Fruit fly (Drosophila melanogaster) whole organism, pupa: ENCODE data around the gene CG6688.

Experiments
- CG10348 ChIP-seq: fragments of 200-800 bp; sonication (Bioruptor generic); IDR thresholded peaks from 2 replicates; pipeline ENCODE4 v1.3.6; 2022; ENCODE audit warnings: missing biosample characterization, missing genetic modification characterization
- CG12605 ChIP-seq: fragments of 200-800 bp; sonication (Bioruptor generic); IDR thresholded peaks from 2 replicates; pipeline ENCODE4 v1.3.6; 2022; ENCODE audit warnings: missing biosample characterization, missing genetic modification characterization
- CG13204 ChIP-seq: fragments of 200-800 bp; sonication (Bioruptor generic); optimal IDR thresholded peaks from 2 replicates; lab custom pipeline; 2018; ENCODE audit warnings: missing biosample characterization, mild to moderate bottlenecking, missing genetic modification characterization, moderate library complexity
- CG14655 ChIP-seq: fragments of 200-800 bp; sonication (Bioruptor generic); optimal IDR thresholded peaks from 3 replicates; lab custom pipeline; 2017; ENCODE audit warnings: mild to moderate bottlenecking, missing biosample characterization, missing genetic modification reagents, missing genetic modification characterization
- CG15710 ChIP-seq: fragments of 200-800 bp; sonication (Bioruptor generic); optimal IDR thresholded peaks from 2 replicates; lab custom pipeline; 2018; ENCODE audit warnings: missing biosample characterization, mild to moderate bottlenecking, missing genetic modification characterization, moderate library complexity
- CG17806 ChIP-seq: fragments of 200-800 bp; sonication (Bioruptor generic); optimal IDR thresholded peaks from 2 replicates; lab custom pipeline; 2018; ENCODE audit warnings: missing biosample characterization, mild to moderate bottlenecking, missing genetic modification characterization, moderate library complexity
- CG32121 ChIP-seq: fragments of 200-800 bp; sonication (Bioruptor generic); IDR thresholded peaks from 2 replicates; pipeline ENCODE4 v1.3.6; 2022; ENCODE audit warnings: missing biosample characterization, missing genetic modification characterization
- CG34367 ChIP-seq: fragments of 200-800 bp; sonication (Bioruptor generic); optimal IDR thresholded peaks from 2 replicates; lab custom pipeline; 2018; ENCODE audit warnings: missing biosample characterization, mild to moderate bottlenecking, missing genetic modification characterization
- CG4496 ChIP-seq: fragments of 200-800 bp; sonication (Bioruptor generic); IDR thresholded peaks from 3 replicates; pipeline ENCODE4 v1.3.6; 2022; ENCODE audit warnings: missing biosample characterization, missing genetic modification characterization
- CG8159 ChIP-seq: fragments of 200-800 bp; sonication (Bioruptor generic); optimal IDR thresholded peaks from 3 replicates; lab custom pipeline; 2018; ENCODE audit warnings: missing biosample characterization, mild to moderate bottlenecking, missing genetic modification characterization, moderate library complexity
- CG8301 ChIP-seq: fragments of 200-800 bp; sonication (Bioruptor generic); optimal IDR thresholded peaks from 2 replicates; lab custom pipeline; 2018; ENCODE audit warnings: missing biosample characterization, mild to moderate bottlenecking, missing genetic modification characterization
- CG9948 ChIP-seq: fragments of 200-800 bp; sonication (Bioruptor generic); optimal IDR thresholded peaks from 2 replicates; lab custom pipeline; 2018; ENCODE audit warnings: missing biosample characterization, mild to moderate bottlenecking, missing genetic modification characterization, moderate library complexity
- D1 ChIP-seq: fragments of 200-800 bp; sonication (Bioruptor generic); optimal IDR thresholded peaks from 2 replicates; lab custom pipeline; 2018; ENCODE audit warnings: missing biosample characterization, mild to moderate bottlenecking, missing genetic modification characterization, moderate library complexity
- EcR ChIP-seq: fragments of 200-800 bp; sonication (Bioruptor generic); optimal IDR thresholded peaks from 3 replicates; lab custom pipeline; 2019; ENCODE audit warnings: missing biosample characterization, missing genetic modification characterization, mild to moderate bottlenecking, moderate library complexity, missing genetic modification reagents
- Ets98B ChIP-seq: fragments of 200-800 bp; sonication (Bioruptor generic); IDR thresholded peaks from 2 replicates; pipeline ENCODE4 v1.3.6; 2022; ENCODE audit warnings: missing biosample characterization, missing genetic modification characterization
- Pif1A ChIP-seq: fragments of 200-800 bp; sonication (Bioruptor generic); optimal IDR thresholded peaks from 3 replicates; lab custom pipeline; 2016; ENCODE audit warnings: missing biosample characterization, missing genetic modification characterization
- Pif1B ChIP-seq: fragments of 200-800 bp; sonication (Bioruptor generic); optimal IDR thresholded peaks from 3 replicates; lab custom pipeline; 2016; ENCODE audit warnings: missing biosample characterization, missing genetic modification characterization
- Snoo ChIP-seq: fragments of 200-800 bp; sonication (Bioruptor generic); optimal IDR thresholded peaks from 3 replicates; lab custom pipeline; 2017; ENCODE audit warnings: missing biosample characterization, mild to moderate bottlenecking, missing genetic modification characterization, inconsistent platforms
- fd96Ca ChIP-seq: fragments of 200-800 bp; sonication (Bioruptor generic); IDR thresholded peaks from 3 replicates; pipeline ENCODE4 v1.3.6; 2022; ENCODE audit warnings: missing biosample characterization, missing genetic modification characterization
- gl ChIP-seq: fragments of 200-800 bp; sonication (Bioruptor generic); optimal IDR thresholded peaks from 2 replicates; lab custom pipeline; 2018; ENCODE audit warnings: missing biosample characterization, mild to moderate bottlenecking, missing genetic modification characterization
- rn ChIP-seq: fragments of 200-800 bp; sonication (Bioruptor generic); IDR thresholded peaks from 2 replicates; pipeline ENCODE4 v1.3.6; 2022; ENCODE audit warnings: missing biosample characterization, missing genetic modification characterization

CG6688 gene

dm6 chr3R:23038062-23038461 is 25.9 kb downstream of the CG6688 start:
- TF ChIP-seq CG12605 (GFP tag; lab: Robert Waterston, UW) = no peak
- TF ChIP-seq rn (GFP tag; lab: Robert Waterston, UW) = no peak
- TF ChIP-seq CG8159 = no peak
- no peak for TF ChIP-seq Pif1A (GFP tag; lab: Kevin White, UChicago)
- TF ChIP-seq CG34367 (tag; lab: Kevin White, UChicago) = no peak
- no peak for TF ChIP-seq Ets98B (GFP tag; lab: Robert Waterston, UW)
- TF ChIP-seq EcR (GFP tag; lab: Kevin White, UChicago) = no peak
- TF ChIP-seq CG4496 (GFP tag; lab: Robert Waterston, UW) = no peak
- TF ChIP-seq CG8301 = no peak
- TF ChIP-seq CG13204 (GFP tag; lab: Kevin White, UChicago) = no peak
- no peak for TF ChIP-seq CG32121 (GFP tag; lab: Robert Waterston, UW)
- TF ChIP-seq Pif1B = no peak
- TF ChIP-seq CG9948 = no peak
- no peak for TF ChIP-seq gl
- no peak for TF ChIP-seq fd96Ca (GFP tag; lab: Robert Waterston, UW)
- TF ChIP-seq D1 = no peak

dm6 chr3R:23041941-23042340 is 29.7 kb downstream of the CG6688 start, which contains the start of gene CG13838:
Gene CG13838 (plus strand): TSS chr3R:23042241.
- TF ChIP-seq CG4496 (GFP tag; lab: Robert Waterston, UW) (no peak), gl (no peak), CG34367 (tag; lab: Kevin White, UChicago) (no peak), CG10348 (GFP tag; lab: Robert Waterston, UW) (no peak), CG15710 (no peak), fd96Ca (GFP tag; lab: Robert Waterston, UW) (no peak), Pif1B (no peak), Pif1A (GFP tag; lab: Kevin White, UChicago) (no peak), D1 (no peak), Ets98B (GFP tag; lab: Robert Waterston, UW) (no peak), CG17806 (tag; lab: Kevin White, UChicago) (no peak), CG8301 (no peak), CG32121 (GFP tag; lab: Robert Waterston, UW) (no peak), Snoo (tag; lab: Kevin White, UChicago) (no peak), rn (GFP tag; lab: Robert Waterston, UW) (no peak)

DNA sequence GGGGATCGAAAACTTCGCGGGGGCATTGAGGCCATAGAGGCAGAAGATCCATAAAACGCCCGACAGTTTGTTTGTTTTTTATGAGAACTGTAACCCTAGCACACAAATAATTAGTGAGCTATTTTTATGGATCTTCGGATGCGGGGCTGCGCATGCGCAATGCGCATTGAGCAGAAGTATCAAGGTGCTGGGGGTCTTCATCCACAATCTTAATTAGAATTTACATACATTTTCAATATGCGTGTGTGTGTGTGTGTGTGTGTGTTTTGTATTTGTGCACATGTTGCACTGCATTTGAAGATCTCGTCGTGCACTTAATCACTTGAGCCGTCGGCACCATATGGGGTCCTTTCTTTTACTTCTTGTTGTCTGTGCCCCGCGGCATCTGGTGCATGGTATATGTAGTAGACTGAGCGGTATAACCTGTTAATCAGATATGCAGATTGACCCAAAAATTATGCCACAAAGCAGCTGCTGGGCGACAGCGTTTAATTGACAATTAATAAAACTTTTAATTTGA is 30.6 kb downstream of the CG6688 start:
- no peak for TF ChIP-seq CG34367 (tag; lab: Kevin White, UChicago)
- TF ChIP-seq rn (GFP tag; lab: Robert Waterston, UW) = no peak
- no peak for TF ChIP-seq CG17806 (tag; lab: Kevin White, UChicago)
- no peak for TF ChIP-seq CG10348 (GFP tag; lab: Robert Waterston, UW)
- TF ChIP-seq Pif1B = no peak

DNA sequence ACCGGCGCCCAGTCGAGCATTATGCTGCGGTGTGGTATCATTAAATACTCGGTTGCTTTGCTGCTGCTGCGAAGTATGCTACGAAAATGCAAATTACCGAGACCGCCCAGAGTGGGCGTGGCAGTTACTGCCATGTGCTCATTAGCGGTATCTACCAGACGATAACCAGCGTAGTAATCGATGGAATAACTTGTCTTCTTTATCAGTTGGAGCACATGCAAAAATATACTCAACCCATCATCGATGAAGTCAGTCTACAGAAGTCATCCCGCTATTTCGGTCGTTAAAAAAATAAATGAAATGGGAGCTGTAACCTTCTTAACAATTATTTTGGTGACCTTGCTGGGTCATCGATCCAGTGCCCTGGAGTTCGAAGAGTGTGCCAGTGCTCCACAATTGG is 31.5 kb downstream of the CG6688 start, which contains the start of gene CG13837:
Gene CG13837 (plus strand): TSS at position 301 of the 400 bp plus-strand sequence.
- no peak for TF ChIP-seq fd96Ca (GFP tag; lab: Robert Waterston, UW)
- no peak for TF ChIP-seq Ets98B (GFP tag; lab: Robert Waterston, UW)
- TF ChIP-seq CG4496 (GFP tag; lab: Robert Waterston, UW) = no peak
- TF ChIP-seq D1 = no peak
- TF ChIP-seq CG8301 = no peak
- no peak for TF ChIP-seq CG15710
- no peak for TF ChIP-seq CG12605 (GFP tag; lab: Robert Waterston, UW)
- no peak for TF ChIP-seq gl

- TF ChIP-seq CG17806 (tag; lab: Kevin White, UChicago) = peak; percentile 85
- TF ChIP-seq fd96Ca (GFP tag; lab: Robert Waterston, UW) = peak; percentile 89
- TF ChIP-seq CG13204 (GFP tag; lab: Kevin White, UChicago) = peak; percentile 73
- peak; percentile 82 for TF ChIP-seq Ets98B (GFP tag; lab: Robert Waterston, UW)
- peak; percentile 69 for TF ChIP-seq CG14655 (GFP tag; lab: Kevin White, UChicago)
- TF ChIP-seq CG9948 = peak; percentile 78
- peak; percentile 66 for TF ChIP-seq CG8301
- TF ChIP-seq CG15710 = peak; percentile 90
- peak; percentile 86 for TF ChIP-seq CG8159
- no peak for TF ChIP-seq CG12605 (GFP tag; lab: Robert Waterston, UW)
- peak; percentile 90 for TF ChIP-seq Pif1B
- peak; percentile 36; the same call in 1 of the 2 replicates for TF ChIP-seq CG10348 (GFP tag; lab: Robert Waterston, UW)
- TF ChIP-seq CG32121 (GFP tag; lab: Robert Waterston, UW) = peak; percentile 77
- peak; percentile 43 for TF ChIP-seq D1
- TF ChIP-seq rn (GFP tag; lab: Robert Waterston, UW) = peak; percentile 47; the same call in 1 of the 2 replicates
- TF ChIP-seq EcR (GFP tag; lab: Kevin White, UChicago) = peak; percentile 71
- peak; percentile 88 for TF ChIP-seq Pif1A (GFP tag; lab: Kevin White, UChicago)
- peak; percentile 87 for TF ChIP-seq Snoo (tag; lab: Kevin White, UChicago)
- peak; percentile 90 for TF ChIP-seq CG4496 (GFP tag; lab: Robert Waterston, UW)
- peak; percentile 74 for TF ChIP-seq gl
- TF ChIP-seq CG34367 (tag; lab: Kevin White, UChicago) = peak; percentile 84
- TF ChIP-seq, all 21 proteins: peak for 20
Measured at dm6 chr3R:23046529-23046943, 34.3 kb downstream of the CG6688 start.

DNA sequence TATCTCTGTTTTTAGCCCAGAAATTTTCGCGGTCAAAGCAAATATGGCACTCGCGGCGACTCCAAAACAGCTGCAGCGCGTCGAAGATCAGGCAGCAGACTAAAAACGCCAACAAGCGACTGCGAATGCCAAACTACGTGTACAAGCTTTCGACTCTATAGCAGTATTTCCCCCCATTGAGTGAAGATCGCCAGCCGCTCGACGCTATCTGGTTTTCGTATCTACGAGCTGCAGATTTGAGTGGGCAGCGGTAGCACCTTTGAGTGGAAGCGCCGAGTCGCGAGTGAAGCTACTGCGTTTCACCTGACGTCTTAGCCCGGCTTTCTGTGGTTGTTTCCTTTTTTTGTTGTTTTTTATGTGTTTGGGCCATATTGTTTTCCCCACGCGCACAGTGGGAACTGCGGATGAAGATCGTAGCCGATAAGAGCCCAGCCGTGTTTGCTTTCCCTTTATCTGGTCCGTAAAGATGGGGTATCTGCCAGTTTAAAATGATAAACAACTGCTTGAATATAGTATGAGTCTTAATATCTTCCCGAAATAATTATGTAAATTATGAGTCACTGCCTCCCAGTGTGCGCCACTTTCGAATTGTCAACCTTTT is 36.0 kb downstream of the CG6688 start, which contains the start of gene CG17121:
Gene CG17121 (minus strand): TSS at position 126 of the 601 bp plus-strand sequence.
- TF ChIP-seq CG9948 = no peak
- no peak for TF ChIP-seq Pif1B
- no peak for TF ChIP-seq CG12605 (GFP tag; lab: Robert Waterston, UW)
- TF ChIP-seq fd96Ca (GFP tag; lab: Robert Waterston, UW) = peak; percentile 75
- no peak for TF ChIP-seq Snoo (tag; lab: Kevin White, UChicago)
- no peak for TF ChIP-seq CG14655 (GFP tag; lab: Kevin White, UChicago)
- TF ChIP-seq CG13204 (GFP tag; lab: Kevin White, UChicago) = peak; percentile 45
- TF ChIP-seq CG17806 (tag; lab: Kevin White, UChicago) = no peak
